Fruit fly (Drosophila melanogaster) whole organism, embryonic: ENCODE measurements around the gene CG11902.

ENCODE experiments used
- BEAF-32 ChIP-seq: fragments of 200-800 bp; sonication (Bioruptor generic); optimal IDR thresholded peaks from 3 replicates; lab custom pipeline; 2017; ENCODE audit warnings: missing biosample characterization, missing genetic modification characterization, mild to moderate bottlenecking, moderate library complexity, missing genetic modification reagents
- CG14710 ChIP-seq: fragments of 200-800 bp; sonication (Bioruptor generic); optimal IDR thresholded peaks from 3 replicates; lab custom pipeline; 2019; ENCODE audit warnings: missing biosample characterization, mild to moderate bottlenecking, missing genetic modification characterization, moderate library complexity
- CG4617 ChIP-seq: fragments of 200-800 bp; sonication (Bioruptor generic); optimal IDR thresholded peaks from 3 replicates; lab custom pipeline; 2016; ENCODE audit warnings: missing biosample characterization, missing genetic modification characterization, borderline replicate concordance
- CG9932 ChIP-seq: fragments of 200-800 bp; sonication (Bioruptor generic); IDR thresholded peaks from 2 replicates; pipeline ENCODE4 v1.3.6; 2022; ENCODE audit warnings: missing biosample characterization, missing genetic modification characterization
- Doc3 ChIP-seq: fragments of 200-800 bp; sonication (Bioruptor generic); IDR thresholded peaks from 3 replicates; pipeline ENCODE4 v1.3.6; 2022; ENCODE audit warnings: missing biosample characterization, missing genetic modification characterization; ENCODE audit not compliant: partially characterized antibody
- Hr51 ChIP-seq, 2 experiments: fragments of 200-800 bp; sonication (Bioruptor generic); optimal IDR thresholded peaks; 2 replicates in 1 of 2; 3 replicates in 1 of 2; lab custom pipeline; 2016 to 2018; ENCODE audit warnings: missing biosample characterization in 2 of 2, missing genetic modification characterization in 2 of 2, mild to moderate bottlenecking in 1 of 2, moderate library complexity in 1 of 2
- Neu2 ChIP-seq: fragments of 200-800 bp; sonication (Bioruptor generic); optimal IDR thresholded peaks from 3 replicates; lab custom pipeline; 2016; ENCODE audit warnings: missing biosample characterization, missing genetic modification characterization, borderline replicate concordance
- hbn ChIP-seq: fragments of 200-800 bp; sonication (Bioruptor generic); IDR thresholded peaks from 2 replicates; pipeline ENCODE4 v1.3.6; 2022; ENCODE audit warnings: missing biosample characterization, missing genetic modification characterization; ENCODE audit not compliant: partially characterized antibody
- run ChIP-seq: fragments of 200-800 bp; sonication (Bioruptor generic); optimal IDR thresholded peaks from 3 replicates; lab custom pipeline; 2018; ENCODE audit warnings: missing biosample characterization, mild to moderate bottlenecking, missing genetic modification characterization

DNA sequence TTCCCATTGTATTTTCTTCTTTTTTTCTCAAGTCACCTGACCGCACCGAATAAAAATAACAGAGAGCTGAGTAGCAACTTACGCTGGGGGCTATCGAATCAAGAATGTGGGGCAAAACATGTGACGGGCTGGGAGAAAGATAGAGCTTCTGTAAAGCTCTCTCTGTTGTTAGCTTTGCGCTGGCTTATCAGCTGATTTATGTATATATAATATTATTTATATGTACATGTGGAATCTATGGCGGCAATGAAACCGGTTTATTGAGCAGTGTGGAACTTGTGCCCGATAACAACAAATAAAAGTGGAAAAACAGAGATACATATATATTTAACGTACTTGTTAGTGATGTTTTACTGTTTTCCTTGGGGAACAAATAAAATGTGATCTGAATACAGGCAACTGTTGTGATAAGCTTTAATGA is 42.2 kb upstream of the CG11902 start, which contains the start of gene CG31098:
- TF ChIP-seq Hr51 (GFP tag; optimal IDR thresholded peaks at IDR 0.05; lab: Kevin White, UChicago) (no peak), Neu2 (no peak), hbn (GFP tag; lab: Robert Waterston, UW) (no peak), Doc3 (GFP tag; lab: Robert Waterston, UW) (no peak), CG4617 (GFP tag; lab: Kevin White, UChicago) (no peak), CG9932 (GFP tag; lab: Robert Waterston, UW) (no peak), BEAF-32 (GFP tag; lab: Kevin White, UChicago) (no peak), run (no peak), CG14710 (tag; lab: Kevin White, UChicago) (no peak)
